Worm (Caenorhabditis elegans) whole organism, young adult: ENCODE results near the gene B0454.8.

Experiments used
- B0019.2 ChIP-seq: fragments of 200-800 bp; sonication (Bioruptor generic); conservative IDR thresholded peaks from 2 replicates; pipeline ENCODE4 v1.3.6; 2022; ENCODE audit warnings: missing genetic modification reagents, missing genetic modification characterization, missing compliant biosample characterization
- B0261.1 ChIP-seq: sonication (generic microtip); optimal IDR thresholded peaks from 2 replicates; lab custom pipeline; 2016; ENCODE audit warnings: mild to moderate bottlenecking, missing genetic modification characterization, moderate library complexity, missing compliant biosample characterization
- F10E7.11 ChIP-seq: sonication (generic microtip); optimal IDR thresholded peaks from 2 replicates; lab custom pipeline; 2017; ENCODE audit warnings: mild to moderate bottlenecking, missing genetic modification characterization, moderate library complexity, missing compliant biosample characterization
- F22D6.2 ChIP-seq: sonication (generic microtip); optimal IDR thresholded peaks from 2 replicates; lab custom pipeline; 2016; ENCODE audit warnings: mild to moderate bottlenecking, missing genetic modification characterization, missing compliant biosample characterization
- F23B12.7 ChIP-seq: sonication (generic microtip); optimal IDR thresholded peaks from 2 replicates; lab custom pipeline; 2017; ENCODE audit warnings: missing genetic modification characterization, mild to moderate bottlenecking, missing compliant biosample characterization, antibody characterized with exemption, moderate library complexity; ENCODE audit not compliant: insufficient read depth
- F37B4.10 ChIP-seq: fragments of 200-800 bp; sonication (Bioruptor generic); IDR thresholded peaks from 2 replicates; pipeline ENCODE4 v1.3.6; 2022; ENCODE audit warnings: missing genetic modification characterization, missing compliant biosample characterization
- F57C9.4 ChIP-seq: sonication (generic microtip); optimal IDR thresholded peaks from 2 replicates; lab custom pipeline; 2017; ENCODE audit warnings: mild to moderate bottlenecking, missing genetic modification characterization, missing compliant biosample characterization
- T07F8.4 ChIP-seq: sonication (generic microtip); optimal IDR thresholded peaks from 2 replicates; lab custom pipeline; 2016; ENCODE audit warnings: mild to moderate bottlenecking, missing genetic modification characterization, moderate library complexity, missing compliant biosample characterization
- T26A5.8 ChIP-seq: sonication (generic microtip); optimal IDR thresholded peaks from 2 replicates; lab custom pipeline; 2016; ENCODE audit warnings: missing genetic modification characterization, missing compliant biosample characterization
- Y53F4B.3 ChIP-seq: fragments of 200-800 bp; sonication (Bioruptor generic); IDR thresholded peaks from 2 replicates; pipeline ENCODE4 v1.3.6; 2022; ENCODE audit warnings: missing genetic modification reagents, missing genetic modification characterization, missing compliant biosample characterization
- Y53G8AR.9 ChIP-seq: fragments of 200-800 bp; sonication (Bioruptor generic); conservative IDR thresholded peaks from 2 replicates; pipeline ENCODE4 v1.3.6; 2022; ENCODE audit warnings: missing genetic modification reagents, missing genetic modification characterization, missing compliant biosample characterization
- ama-1 ChIP-seq, 3 experiments: fragments of 150-350 bp in 1 of 3; sonication (generic microtip) in 2 of 3; optimal IDR thresholded peaks; 2 replicates each; lab custom pipeline; 2014 to 2018; ENCODE audit warnings: missing biosample characterization in 2 of 3, missing genetic modification characterization in 2 of 3, missing genetic modification reagents in 2 of 3
- aptf-2 ChIP-seq: fragments of 200-800 bp; sonication (Bioruptor generic); conservative IDR thresholded peaks from 2 replicates; pipeline ENCODE4 v1.3.6; 2022; ENCODE audit warnings: missing genetic modification reagents, missing genetic modification characterization, missing compliant biosample characterization
- aptf-3 ChIP-seq: fragments of 200-800 bp; sonication (Bioruptor generic); IDR thresholded peaks from 2 replicates; pipeline ENCODE4 v1.3.6; 2022; ENCODE audit warnings: missing genetic modification characterization, missing compliant biosample characterization
- atf-7 ChIP-seq: sonication (generic microtip); optimal IDR thresholded peaks from 2 replicates; lab custom pipeline; 2017; ENCODE audit warnings: mild to moderate bottlenecking, missing genetic modification characterization, missing compliant biosample characterization
- bed-2 ChIP-seq: fragments of 200-800 bp; sonication (Bioruptor generic); IDR thresholded peaks from 2 replicates; pipeline ENCODE4 v1.3.6; 2022; ENCODE audit warnings: missing genetic modification reagents, missing genetic modification characterization, missing compliant biosample characterization
- ceh-100 ChIP-seq: fragments of 200-800 bp; sonication (Bioruptor generic); IDR thresholded peaks from 2 replicates; pipeline ENCODE4 v1.3.6; 2022; ENCODE audit warnings: missing genetic modification reagents, missing genetic modification characterization, missing compliant biosample characterization
- ceh-58 ChIP-seq: fragments of 200-800 bp; sonication (Bioruptor generic); IDR thresholded peaks from 2 replicates; pipeline ENCODE4 v1.3.6; 2022; ENCODE audit warnings: missing genetic modification characterization, missing compliant biosample characterization
- efl-1 ChIP-seq: fragments of 150-350 bp; optimal IDR thresholded peaks from 2 replicates; lab custom pipeline; 2014; ENCODE audit warnings: missing biosample characterization, missing genetic modification reagents, missing genetic modification characterization
- gei-17 ChIP-seq: fragments of 200-800 bp; sonication (Bioruptor generic); optimal IDR thresholded peaks from 2 replicates; lab custom pipeline; 2018; ENCODE audit warnings: mild to moderate bottlenecking, missing genetic modification characterization, missing compliant biosample characterization
- hlh-26 ChIP-seq: fragments of 200-800 bp; sonication (Bioruptor generic); conservative IDR thresholded peaks from 2 replicates; pipeline ENCODE4 v1.3.6; 2022; ENCODE audit warnings: missing genetic modification reagents, missing genetic modification characterization, missing compliant biosample characterization
- hmg-1.2 ChIP-seq: fragments of 200-800 bp; sonication (Bioruptor generic); IDR thresholded peaks from 2 replicates; pipeline ENCODE4 v1.3.6; 2022; ENCODE audit warnings: missing genetic modification reagents, missing genetic modification characterization, missing compliant biosample characterization
- madf-3 ChIP-seq: fragments of 200-800 bp; sonication (Bioruptor generic); IDR thresholded peaks from 2 replicates; pipeline ENCODE4 v1.3.6; 2022; ENCODE audit warnings: missing genetic modification reagents, missing genetic modification characterization, missing compliant biosample characterization
- mel-28 ChIP-seq: sonication (generic microtip); optimal IDR thresholded peaks from 2 replicates; lab custom pipeline; 2016; ENCODE audit warnings: borderline replicate concordance, mild to moderate bottlenecking, missing genetic modification characterization, missing compliant biosample characterization
- pbrm-1 ChIP-seq: fragments of 200-800 bp; sonication (Bioruptor generic); IDR thresholded peaks from 2 replicates; pipeline ENCODE4 v1.3.6; 2022; ENCODE audit warnings: missing genetic modification reagents, missing genetic modification characterization, missing compliant biosample characterization
- rcor-1 ChIP-seq: fragments of 200-800 bp; sonication (Bioruptor generic); IDR thresholded peaks from 2 replicates; pipeline ENCODE4 v1.3.6; 2022; ENCODE audit warnings: missing genetic modification reagents, missing genetic modification characterization, missing compliant biosample characterization
- rec-8 ChIP-seq, 2 experiments: sonication (generic microtip); optimal IDR thresholded peaks; 2 replicates each; lab custom pipeline; 2016; ENCODE audit warnings: mild to moderate bottlenecking in 2 of 2, missing genetic modification characterization in 2 of 2, missing genetic modification reagents in 2 of 2, missing genotype in 2 of 2, missing biosample characterization in 1 of 2, missing compliant biosample characterization in 1 of 2, moderate library complexity in 1 of 2
- sdz-38 ChIP-seq: sonication (generic microtip); optimal IDR thresholded peaks from 2 replicates; lab custom pipeline; 2016; ENCODE audit warnings: missing genotype, missing genetic modification characterization, missing compliant biosample characterization
- sptf-2 ChIP-seq: fragments of 200-800 bp; sonication (Bioruptor generic); optimal IDR thresholded peaks from 2 replicates; lab custom pipeline; 2018; ENCODE audit warnings: mild to moderate bottlenecking, missing genetic modification characterization, missing compliant biosample characterization
- zfh-2 ChIP-seq: fragments of 200-800 bp; sonication (Bioruptor generic); conservative IDR thresholded peaks from 2 replicates; pipeline ENCODE4 v1.3.6; 2022; ENCODE audit warnings: missing genetic modification reagents, missing genetic modification characterization, missing compliant biosample characterization
- ztf-3 ChIP-seq: fragments of 200-800 bp; sonication (Bioruptor generic); optimal IDR thresholded peaks from 2 replicates; lab custom pipeline; 2018; ENCODE audit warnings: mild to moderate bottlenecking, missing genetic modification characterization, missing compliant biosample characterization
- ztf-6 ChIP-seq: fragments of 200-800 bp; sonication (Bioruptor generic); IDR thresholded peaks from 2 replicates; pipeline ENCODE4 v1.3.6; 2022; ENCODE audit warnings: missing genetic modification reagents, missing genetic modification characterization, missing compliant biosample characterization

B0454.8 gene

ce11 chrII:3002211-3002610 is 41.0 kb downstream of the B0454.8 start, which contains the start of gene lido-10:
lido-10 (plus strand) TSS chrII:3002511.
- TF ChIP-seq F37B4.10 (GFP tag; lab: Robert Waterston, UW) (no peak), F23B12.7 (tag; lab: Kevin White, UChicago) (no peak), B0261.1 (no peak), Y53G8AR.9 (GFP tag; lab: Robert Waterston, UW) (no peak), B0019.2 (GFP tag; lab: Robert Waterston, UW) (no peak)

ce11 chrII:3000535-3001264 is 42.6 kb downstream of the B0454.8 start, which contains the start of gene lido-9:
lido-9 (plus strand) TSS chrII:3000768.
- TF ChIP-seq hlh-26 (GFP tag; lab: Robert Waterston, UW): no peak
- TF ChIP-seq ztf-6 (GFP tag; lab: Robert Waterston, UW): no peak
- 0 out of 2 replicates have a peak, but pooled peaks have one; percentile 34 for TF ChIP-seq Y53G8AR.9 (GFP tag; lab: Robert Waterston, UW)
- peak; percentile 34 for TF ChIP-seq efl-1
- TF ChIP-seq madf-3 (GFP tag; lab: Robert Waterston, UW): no peak
- no peak for TF ChIP-seq ztf-3 (GFP tag; lab: Kevin White, UChicago)
- peak; percentile 71 for TF ChIP-seq zfh-2 (GFP tag; lab: Robert Waterston, UW)
- no peak for TF ChIP-seq rec-8 (tag; optimal IDR thresholded peaks at IDR 0.05; lab: Kevin White, UChicago)
- peak; percentile 62 for TF ChIP-seq hmg-1.2 (GFP tag; lab: Robert Waterston, UW)
- peak; percentile 95 for TF ChIP-seq aptf-2 (GFP tag; lab: Robert Waterston, UW)
- 0 out of 2 replicates have a peak, but pooled peaks have one; percentile 21 for TF ChIP-seq aptf-3 (GFP tag; lab: Robert Waterston, UW)
- TF ChIP-seq ceh-100: no peak
- TF ChIP-seq F10E7.11 (tag; lab: Kevin White, UChicago): no peak

- no peak for TF ChIP-seq F57C9.4 (tag; lab: Kevin White, UChicago)
- peak; percentile 94 for TF ChIP-seq atf-7 (tag; lab: Kevin White, UChicago)
Measured at ce11 chrII:2997828-2998441, 45.3 kb downstream of the B0454.8 start.

ce11 chrII:2996721-2997120 is 46.5 kb downstream of the B0454.8 start, which contains the start of gene lido-8:
lido-8 (plus strand) TSS chrII:2997021.
- TF ChIP-seq ama-1 (optimal IDR thresholded peaks at IDR 0.05; lab: Kevin White, UChicago) (no peak), ama-1 (GFP tag; optimal IDR thresholded peaks at IDR 0.05; lab: Kevin White, UChicago) (no peak), sptf-2 (GFP tag; lab: Kevin White, UChicago) (no peak), rcor-1 (GFP tag; lab: Robert Waterston, UW) (no peak), pbrm-1 (GFP tag; lab: Robert Waterston, UW) (no peak), sdz-38 (tag; lab: Kevin White, UChicago) (no peak), gei-17 (no peak), T26A5.8 (tag; lab: Kevin White, UChicago) (no peak), B0261.1 (no peak), mel-28 (tag; lab: Kevin White, UChicago) (no peak), bed-2 (GFP tag; lab: Robert Waterston, UW) (no peak), Y53F4B.3 (GFP tag; lab: Robert Waterston, UW) (no peak), F57C9.4 (tag; lab: Kevin White, UChicago) (no peak), T07F8.4 (tag; lab: Kevin White, UChicago) (no peak), ceh-58 (GFP tag; lab: Robert Waterston, UW) (no peak), F22D6.2 (tag; lab: Kevin White, UChicago) (no peak)
